Worm (Caenorhabditis elegans) whole organism, dauer: ENCODE results near the gene srv-32.
"Not testable (repeated sequence)": the region's sequence is repeated elsewhere in the genome, so short reads cannot be mapped to it uniquely, and the experiment has no call there.

Source experiments
- unc-62 ChIP-seq: sonication (generic microtip); optimal IDR thresholded peaks from 2 replicates; lab custom pipeline; 2017; ENCODE audit warnings: missing biosample characterization, missing genetic modification reagents, missing genetic modification characterization

srv-32 gene

ce11 chrIV:6282143-6282542 is at the start of gene srv-32:
srv-32 (minus strand) TSS chrIV:6282243.
- TF ChIP-seq unc-62 (GFP tag; lab: Kevin White, UChicago): no peak

ce11 chrIV:6330790-6331189 is 48.7 kb upstream of the srv-32 start:
- no peak for TF ChIP-seq unc-62 (GFP tag; lab: Kevin White, UChicago)

- no peak for TF ChIP-seq unc-62 (GFP tag; lab: Kevin White, UChicago)
Observed at ce11 chrIV:6329339-6329738, 47.3 kb upstream of the srv-32 start, which contains the start of gene seu-1. seu-1 (plus strand) TSS chrIV:6329639.

- TF ChIP-seq unc-62 (GFP tag; lab: Kevin White, UChicago): no peak
Observed at ce11 chrIV:6328198-6328597, 46.2 kb upstream of the srv-32 start.

ce11 chrIV:6327363-6328015 is 45.4 kb upstream of the srv-32 start:
- TF ChIP-seq unc-62 (GFP tag; lab: Kevin White, UChicago): no peak

ce11 chrIV:6326448-6326847 is 44.4 kb upstream of the srv-32 start, which contains the start of gene lsm-8:
lsm-8 (plus strand) TSS chrIV:6326526.
- TF ChIP-seq unc-62 (GFP tag; lab: Kevin White, UChicago): no peak

- TF ChIP-seq unc-62 (GFP tag; lab: Kevin White, UChicago): no peak
Observed at ce11 chrIV:6325772-6326171, 43.7 kb upstream of the srv-32 start.

ce11 chrIV:6323654-6324224 is 41.7 kb upstream of the srv-32 start, which contains the start of gene sqd-1:
sqd-1 (plus strand) TSS chrIV:6324174.
- no peak for TF ChIP-seq unc-62 (GFP tag; lab: Kevin White, UChicago)

ce11 chrIV:6321667-6322066 is 39.6 kb upstream of the srv-32 start, which contains the start of gene Y73B6BL.29:
Y73B6BL.29 (plus strand) TSS chrIV:6321929.
- no peak for TF ChIP-seq unc-62 (GFP tag; lab: Kevin White, UChicago)

- TF ChIP-seq unc-62 (GFP tag; lab: Kevin White, UChicago): not testable (repeated sequence)
Observed at ce11 chrIV:6317357-6317756, 35.3 kb upstream of the srv-32 start, which contains the start of gene Y73B6BL.12. Y73B6BL.12 (minus strand) TSS chrIV:6317457.

- no peak for TF ChIP-seq unc-62 (GFP tag; lab: Kevin White, UChicago)
Observed at ce11 chrIV:6307439-6307838, 25.4 kb upstream of the srv-32 start, which contains the start of gene csp-2. csp-2 (plus strand) TSS chrIV:6307739.

ce11 chrIV:6303642-6304041 is 21.6 kb upstream of the srv-32 start, which contains the start of gene srv-25:
srv-25 (minus strand) TSS chrIV:6303742.
- no peak for TF ChIP-seq unc-62 (GFP tag; lab: Kevin White, UChicago)

- TF ChIP-seq unc-62 (GFP tag; lab: Kevin White, UChicago): no peak
Observed at ce11 chrIV:6301764-6302163, 19.7 kb upstream of the srv-32 start, which contains the start of gene srv-26. srv-26 (minus strand) TSS chrIV:6301864.

ce11 chrIV:6299523-6299922 is 17.5 kb upstream of the srv-32 start:
- no peak for TF ChIP-seq unc-62 (GFP tag; lab: Kevin White, UChicago)

ce11 chrIV:6298253-6298652 is 16.2 kb upstream of the srv-32 start, which contains the start of gene srv-27:
srv-27 (minus strand) TSS chrIV:6298353.
- no peak for TF ChIP-seq unc-62 (GFP tag; lab: Kevin White, UChicago)

- TF ChIP-seq unc-62 (GFP tag; lab: Kevin White, UChicago): no peak
Observed at ce11 chrIV:6294081-6294480, 12.0 kb upstream of the srv-32 start, which contains the start of gene hil-2. hil-2 (plus strand) TSS chrIV:6294240.
